Fruit fly (Drosophila melanogaster) whole organism, embryonic: ENCODE measurements around the gene CG13601.

ENCODE experiments used
- Adf1 ChIP-seq: fragments of 200-800 bp; sonication (Bioruptor generic); IDR thresholded peaks from 2 replicates; pipeline ENCODE4 v1.3.6; 2022; ENCODE audit warnings: missing biosample characterization, missing genetic modification characterization
- CG11695 ChIP-seq: fragments of 200-800 bp; sonication (Bioruptor generic); IDR thresholded peaks from 3 replicates; pipeline ENCODE4 v1.3.6; 2022; ENCODE audit warnings: missing biosample characterization, missing genetic modification characterization
- CG12769 ChIP-seq: fragments of 200-800 bp; sonication (Bioruptor generic); optimal IDR thresholded peaks from 2 replicates; lab custom pipeline; 2019; ENCODE audit warnings: missing biosample characterization, mild to moderate bottlenecking, missing genetic modification characterization, moderate library complexity
- CG15479 ChIP-seq: fragments of 200-800 bp; sonication (Bioruptor generic); optimal IDR thresholded peaks from 3 replicates; lab custom pipeline; 2019; ENCODE audit warnings: missing biosample characterization, mild to moderate bottlenecking, missing genetic modification characterization, moderate library complexity
- CG15601 ChIP-seq: fragments of 200-800 bp; sonication (Bioruptor generic); optimal IDR thresholded peaks from 3 replicates; lab custom pipeline; 2019; ENCODE audit warnings: missing biosample characterization, mild to moderate bottlenecking, missing genetic modification characterization, moderate library complexity
- CG15696 ChIP-seq: fragments of 200-800 bp; sonication (Bioruptor generic); optimal IDR thresholded peaks from 2 replicates; lab custom pipeline; 2019; ENCODE audit warnings: missing biosample characterization, mild to moderate bottlenecking, missing genetic modification characterization, moderate library complexity
- CG1603 ChIP-seq: fragments of 200-800 bp; sonication (Bioruptor generic); optimal IDR thresholded peaks from 2 replicates; lab custom pipeline; 2019; ENCODE audit warnings: missing biosample characterization, mild to moderate bottlenecking, missing genetic modification characterization, moderate library complexity
- CG17328 ChIP-seq: fragments of 200-800 bp; sonication (Bioruptor generic); IDR thresholded peaks from 2 replicates; pipeline ENCODE4 v1.3.6; 2022; ENCODE audit warnings: missing biosample characterization, missing genetic modification characterization
- CG17361 ChIP-seq: fragments of 200-800 bp; sonication (Bioruptor generic); IDR thresholded peaks from 3 replicates; pipeline ENCODE4 v1.3.6; 2022; ENCODE audit warnings: missing biosample characterization, missing genetic modification characterization
- CG17802 ChIP-seq: fragments of 200-800 bp; sonication (Bioruptor generic); optimal IDR thresholded peaks from 2 replicates; lab custom pipeline; 2018; ENCODE audit warnings: missing biosample characterization, mild to moderate bottlenecking, missing genetic modification characterization, moderate library complexity
- CG2712 ChIP-seq: fragments of 200-800 bp; optimal IDR thresholded peaks from 3 replicates; lab custom pipeline; 2019; ENCODE audit warnings: missing biosample characterization, mild to moderate bottlenecking, missing genetic modification characterization, moderate library complexity
- CG32532 ChIP-seq: fragments of 200-800 bp; sonication (Bioruptor generic); IDR thresholded peaks from 2 replicates; pipeline ENCODE4 v1.3.6; 2022; ENCODE audit warnings: missing biosample characterization, missing genetic modification characterization
- CG4328 ChIP-seq: fragments of 200-800 bp; sonication (Bioruptor generic); optimal IDR thresholded peaks from 3 replicates; lab custom pipeline; 2017; ENCODE audit warnings: missing biosample characterization, missing genetic modification reagents, missing genetic modification characterization
- CG4617 ChIP-seq: fragments of 200-800 bp; sonication (Bioruptor generic); optimal IDR thresholded peaks from 3 replicates; lab custom pipeline; 2016; ENCODE audit warnings: missing biosample characterization, missing genetic modification characterization, borderline replicate concordance
- CG4730 ChIP-seq: fragments of 200-800 bp; sonication (Bioruptor generic); IDR thresholded peaks from 2 replicates; pipeline ENCODE4 v1.3.6; 2022; ENCODE audit warnings: missing biosample characterization, missing genetic modification characterization
- CG4854 ChIP-seq: fragments of 200-800 bp; sonication (Bioruptor generic); optimal IDR thresholded peaks from 2 replicates; lab custom pipeline; 2016; ENCODE audit warnings: missing biosample characterization, missing genetic modification characterization, inconsistent platforms
- CG6683 ChIP-seq: fragments of 200-800 bp; sonication (Bioruptor generic); optimal IDR thresholded peaks from 2 replicates; lab custom pipeline; 2017; ENCODE audit warnings: missing biosample characterization, mild to moderate bottlenecking, missing genetic modification characterization, missing genetic modification reagents
- CG8359 ChIP-seq: fragments of 200-800 bp; sonication (Bioruptor generic); optimal IDR thresholded peaks from 2 replicates; lab custom pipeline; 2017; ENCODE audit warnings: missing biosample characterization, mild to moderate bottlenecking, missing genetic modification characterization, borderline replicate concordance
- CG9876 ChIP-seq: fragments of 200-800 bp; sonication (Bioruptor generic); optimal IDR thresholded peaks from 2 replicates; lab custom pipeline; 2016; ENCODE audit warnings: missing biosample characterization, missing genetic modification characterization
- D19A ChIP-seq: fragments of 200-800 bp; optimal IDR thresholded peaks from 3 replicates; lab custom pipeline; 2019; ENCODE audit warnings: missing biosample characterization, mild to moderate bottlenecking, missing genetic modification characterization, moderate library complexity
- Doc2 ChIP-seq: fragments of 200-800 bp; sonication (Bioruptor generic); IDR thresholded peaks from 2 replicates; pipeline ENCODE4 v1.3.6; 2022; ENCODE audit warnings: missing biosample characterization, missing genetic modification characterization
- Doc3 ChIP-seq: fragments of 200-800 bp; sonication (Bioruptor generic); IDR thresholded peaks from 3 replicates; pipeline ENCODE4 v1.3.6; 2022; ENCODE audit warnings: missing biosample characterization, missing genetic modification characterization; ENCODE audit not compliant: partially characterized antibody
- Drgx ChIP-seq: fragments of 200-800 bp; sonication (Bioruptor generic); IDR thresholded peaks from 2 replicates; pipeline ENCODE4 v1.3.6; 2022; ENCODE audit warnings: missing biosample characterization, missing genetic modification characterization
- Ets65A ChIP-seq: fragments of 200-800 bp; sonication (Bioruptor generic); peaks from one replicate; lab custom pipeline; 2016; ENCODE audit warnings: missing biosample characterization, missing genetic modification characterization
- Nf-YA ChIP-seq: fragments of 200-800 bp; sonication (Bioruptor generic); IDR thresholded peaks from 2 replicates; pipeline ENCODE4 v1.3.6; 2022; ENCODE audit warnings: missing biosample characterization, missing genetic modification characterization
- Scr ChIP-seq: fragments of 200-800 bp; sonication (Bioruptor generic); IDR thresholded peaks from 2 replicates; pipeline ENCODE4 v1.3.6; 2022; ENCODE audit warnings: missing biosample characterization, missing genetic modification characterization; ENCODE audit not compliant: partially characterized antibody
- Six4 ChIP-seq: fragments of 200-800 bp; sonication (Bioruptor generic); optimal IDR thresholded peaks from 2 replicates; lab custom pipeline; 2016; ENCODE audit warnings: missing biosample characterization, missing genetic modification characterization
- Sox102F ChIP-seq: fragments of 200-800 bp; sonication (Bioruptor generic); optimal IDR thresholded peaks from 2 replicates; lab custom pipeline; 2018; ENCODE audit warnings: missing biosample characterization, mild to moderate bottlenecking, missing genetic modification characterization, moderate library complexity
- Tbp ChIP-seq: fragments of >200 bp; optimal IDR thresholded peaks from 2 replicates; lab custom pipeline; 2018; ENCODE audit warnings: missing biosample characterization, missing genetic modification characterization
- ac ChIP-seq: fragments of 200-800 bp; sonication (Bioruptor generic); optimal IDR thresholded peaks from 3 replicates; lab custom pipeline; 2017; ENCODE audit warnings: missing biosample characterization, mild to moderate bottlenecking, missing genetic modification characterization
- amos ChIP-seq: fragments of 200-800 bp; sonication (Bioruptor generic); IDR thresholded peaks from 2 replicates; pipeline ENCODE4 v1.3.6; 2022; ENCODE audit warnings: missing biosample characterization, missing genetic modification characterization; ENCODE audit not compliant: partially characterized antibody
- bab2 ChIP-seq: fragments of 200-800 bp; sonication (Bioruptor generic); optimal IDR thresholded peaks from 2 replicates; lab custom pipeline; 2016; ENCODE audit warnings: missing biosample characterization, missing genetic modification characterization
- bowl ChIP-seq: fragments of 200-800 bp; sonication (Bioruptor generic); IDR thresholded peaks from 2 replicates; pipeline ENCODE4 v1.3.6; 2022; ENCODE audit warnings: missing biosample characterization, missing genetic modification characterization
- chn ChIP-seq: fragments of 200-800 bp; sonication (Bioruptor generic); optimal IDR thresholded peaks from 2 replicates; lab custom pipeline; 2016; ENCODE audit warnings: missing biosample characterization, missing genetic modification characterization
- esg ChIP-seq: fragments of 200-800 bp; sonication (Bioruptor generic); conservative IDR thresholded peaks from 2 replicates; pipeline ENCODE4 v1.3.6; 2022; ENCODE audit warnings: missing biosample characterization, missing genetic modification characterization
- exex ChIP-seq: fragments of 200-800 bp; sonication (Bioruptor generic); optimal IDR thresholded peaks from 4 replicates; lab custom pipeline; 2018; ENCODE audit warnings: missing biosample characterization, mild to moderate bottlenecking, missing genetic modification characterization, moderate library complexity
- fu2 ChIP-seq: fragments of 200-800 bp; sonication (Bioruptor generic); optimal IDR thresholded peaks from 2 replicates; lab custom pipeline; 2016; ENCODE audit warnings: missing biosample characterization, missing genetic modification characterization
- gt ChIP-seq: fragments of 200-800 bp; sonication (Bioruptor generic); IDR thresholded peaks from 2 replicates; pipeline ENCODE4 v1.3.6; 2022; ENCODE audit warnings: missing biosample characterization, missing genetic modification characterization
- nerfin-1 ChIP-seq: fragments of 200-800 bp; sonication (Bioruptor generic); optimal IDR thresholded peaks from 3 replicates; lab custom pipeline; 2019; ENCODE audit warnings: missing biosample characterization, mild to moderate bottlenecking, missing genetic modification characterization, moderate library complexity
- nom ChIP-seq: fragments of 200-800 bp; sonication (Bioruptor generic); optimal IDR thresholded peaks from 2 replicates; lab custom pipeline; 2017; ENCODE audit warnings: missing biosample characterization, missing genetic modification characterization, mild to moderate bottlenecking, moderate library complexity, missing genetic modification reagents
- org-1 ChIP-seq: fragments of 200-800 bp; sonication (Bioruptor generic); optimal IDR thresholded peaks from 2 replicates; lab custom pipeline; 2017; ENCODE audit warnings: missing biosample characterization, missing genetic modification characterization
- schlank ChIP-seq: fragments of 200-800 bp; sonication (Bioruptor generic); optimal IDR thresholded peaks from 2 replicates; lab custom pipeline; 2018; ENCODE audit warnings: missing biosample characterization, mild to moderate bottlenecking, missing genetic modification characterization
- stwl ChIP-seq: fragments of 200-800 bp; sonication (Bioruptor generic); optimal IDR thresholded peaks from 3 replicates; lab custom pipeline; 2018; ENCODE audit warnings: missing biosample characterization, mild to moderate bottlenecking, missing genetic modification characterization, moderate library complexity
- toy ChIP-seq: fragments of 200-800 bp; sonication (Bioruptor generic); IDR thresholded peaks from 2 replicates; pipeline ENCODE4 v1.3.6; 2022; ENCODE audit warnings: missing biosample characterization, missing genetic modification characterization
- tup ChIP-seq: fragments of 200-800 bp; sonication (Bioruptor generic); optimal IDR thresholded peaks from 2 replicates; lab custom pipeline; 2016; ENCODE audit warnings: missing biosample characterization, mild to moderate bottlenecking, missing genetic modification characterization, moderate library complexity
- unpg ChIP-seq: fragments of 200-800 bp; sonication (Bioruptor generic); optimal IDR thresholded peaks from 3 replicates; lab custom pipeline; 2018; ENCODE audit warnings: missing biosample characterization, mild to moderate bottlenecking, missing genetic modification characterization, moderate library complexity
- zen2 ChIP-seq: fragments of 200-800 bp; sonication (Bioruptor generic); IDR thresholded peaks from 3 replicates; pipeline ENCODE4 v1.3.6; 2022; ENCODE audit warnings: missing biosample characterization, missing genetic modification characterization; ENCODE audit not compliant: partially characterized antibody

Gene CG13601

DNA sequence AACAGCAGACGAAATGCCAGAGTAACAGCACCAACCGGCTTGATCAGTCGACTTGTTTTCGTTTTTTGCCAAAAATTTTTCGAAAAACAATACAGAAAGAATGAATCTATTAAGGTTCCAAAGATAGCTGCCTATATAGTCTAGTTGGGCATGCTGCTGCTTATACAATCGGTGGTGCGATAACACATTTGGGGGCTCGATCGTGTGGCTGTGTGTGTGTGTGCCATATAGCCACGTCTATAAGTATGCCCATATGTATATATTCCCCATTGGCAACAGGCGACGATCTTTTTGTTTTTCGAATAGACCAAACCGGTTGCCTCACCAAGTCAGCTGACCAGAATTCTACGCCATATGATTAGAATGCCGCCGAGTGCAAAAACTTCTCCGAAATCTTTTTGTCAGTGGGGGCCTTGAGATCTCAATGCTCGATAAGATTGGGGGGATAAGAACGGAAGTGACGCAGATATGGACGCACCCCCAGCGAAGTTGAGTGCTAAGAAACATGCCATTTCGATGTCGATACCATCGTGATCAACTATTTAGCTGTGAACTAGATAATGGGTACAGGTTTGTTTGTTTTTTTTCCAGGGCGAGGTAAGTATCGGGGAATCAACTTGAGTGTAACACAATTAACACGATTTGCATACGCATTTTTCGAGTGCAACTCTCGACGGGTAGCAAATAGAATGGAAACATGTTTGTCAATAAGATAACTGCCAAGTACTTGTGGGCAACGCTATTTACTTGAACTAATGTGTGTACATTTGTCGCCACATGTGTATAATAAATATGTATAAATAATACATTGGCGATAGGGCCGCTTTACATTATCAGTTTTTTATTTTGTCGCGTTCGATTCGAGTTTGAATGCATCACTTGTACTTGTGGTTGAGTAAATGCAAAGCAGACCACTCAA lies 12.7 kb upstream of the CG13601 start (continued):
- TF ChIP-seq Sox102F (GFP tag; lab: Kevin White, UChicago) (peak; percentile 76), schlank (tag; lab: Kevin White, UChicago) (peak; percentile 80), Doc2 (GFP tag; lab: Robert Waterston, UW) (no peak), bab2 (GFP tag; lab: Kevin White, UChicago) (peak; percentile 84), CG15601 (tag; lab: Kevin White, UChicago) (peak; percentile 96), org-1 (GFP tag; lab: Kevin White, UChicago) (peak; percentile 88), CG4328 (peak; percentile 82), Adf1 (no peak; the same call in 1 of the 2 replicates), Ets65A (GFP tag; lab: Kevin White, UChicago) (peak; percentile 71), fu2 (peak; percentile 4), CG4730 (GFP tag; lab: Robert Waterston, UW) (peak; percentile 39; the same call in 1 of the 2 replicates), bowl (GFP tag; lab: Robert Waterston, UW) (peak; percentile 70; the same call in 1 of the 2 replicates), Doc3 (no peak), CG4617 (peak; percentile 15), nom (GFP tag; lab: Kevin White, UChicago) (peak; percentile 11), tup (GFP tag; lab: Kevin White, UChicago) (peak; percentile 80), esg (GFP tag; lab: Robert Waterston, UW) (no peak), amos (GFP tag; lab: Robert Waterston, UW) (no peak), CG15696 (tag; lab: Kevin White, UChicago) (peak; percentile 93), Six4 (GFP tag; lab: Kevin White, UChicago) (peak; percentile 68), Nf-YA (GFP tag; lab: Robert Waterston, UW) (peak; percentile 63; the same call in 1 of the 2 replicates), ac (GFP tag; lab: Kevin White, UChicago) (peak; percentile 86), CG17328 (peak; percentile 80), CG17361 (GFP tag; lab: Robert Waterston, UW) (peak; percentile 61; the same call in 1 of the 3 replicates), CG11695 (GFP tag; lab: Robert Waterston, UW) (peak; percentile 85), Tbp (GFP tag; lab: Kevin White, UChicago) (no peak), CG6683 (GFP tag; lab: Kevin White, UChicago) (peak; percentile 72), CG8359 (GFP tag; lab: Kevin White, UChicago) (peak; percentile 80), CG32532 (no peak; the same call in 1 of the 2 replicates), unpg (GFP tag; lab: Kevin White, UChicago) (peak; percentile 78), CG1603 (peak; percentile 86), gt (GFP tag; lab: Robert Waterston, UW) (0 out of 2 replicates have a peak, but pooled peaks have one; percentile 7), chn (peak; percentile 47), CG9876 (peak; percentile 4), CG15479 (peak; percentile 69), exex (tag; lab: Kevin White, UChicago) (peak; percentile 76), CG2712 (peak; percentile 73), zen2 (GFP tag; lab: Robert Waterston, UW) (no peak), stwl (tag; lab: Kevin White, UChicago) (peak; percentile 13), D19A (tag; lab: Kevin White, UChicago) (peak; percentile 64), toy (GFP tag; lab: Robert Waterston, UW) (peak; percentile 47; the same call in 1 of the 2 replicates), CG4854 (GFP tag; lab: Kevin White, UChicago) (peak; percentile 71), CG17802 (tag; lab: Kevin White, UChicago) (peak; percentile 34), CG12769 (tag; lab: Kevin White, UChicago) (peak; percentile 53), nerfin-1 (tag; lab: Kevin White, UChicago) (peak; percentile 82), Drgx (peak; percentile 53), Scr (no peak)
